Fruit fly (Drosophila melanogaster) whole organism, embryonic: ENCODE results near the gene Fer3HCH.

Experiments
- CG11696 ChIP-seq: fragments of 200-800 bp; sonication (Bioruptor generic); IDR thresholded peaks from 2 replicates; pipeline ENCODE4 v1.3.6; 2022; ENCODE audit warnings: missing biosample characterization, missing genetic modification characterization
- CG12071 ChIP-seq: fragments of 200-800 bp; sonication (Bioruptor generic); optimal IDR thresholded peaks from 3 replicates; lab custom pipeline; 2018; ENCODE audit warnings: missing biosample characterization, mild to moderate bottlenecking, missing genetic modification characterization
- CG13775 ChIP-seq: fragments of 200-800 bp; sonication (Bioruptor generic); optimal IDR thresholded peaks from 3 replicates; lab custom pipeline; 2017; ENCODE audit warnings: missing biosample characterization, mild to moderate bottlenecking, missing genetic modification characterization
- CG16815 ChIP-seq: fragments of 200-800 bp; sonication (Bioruptor generic); optimal IDR thresholded peaks from 3 replicates; lab custom pipeline; 2017; ENCODE audit warnings: missing biosample characterization, mild to moderate bottlenecking, missing genetic modification characterization
- CG2120 ChIP-seq: fragments of 200-800 bp; sonication (Bioruptor generic); optimal IDR thresholded peaks from 3 replicates; lab custom pipeline; 2016; ENCODE audit warnings: missing biosample characterization, missing genetic modification characterization
- CG30431 ChIP-seq: fragments of 200-800 bp; sonication (Bioruptor generic); optimal IDR thresholded peaks from 2 replicates; lab custom pipeline; 2017; ENCODE audit warnings: missing biosample characterization, missing genetic modification characterization
- CG34224 ChIP-seq: fragments of 200-800 bp; sonication (Bioruptor generic); IDR thresholded peaks from 3 replicates; pipeline ENCODE4 v1.3.6; 2022; ENCODE audit warnings: missing biosample characterization, missing genetic modification characterization; ENCODE audit not compliant: partially characterized antibody
- CG3847 ChIP-seq: fragments of 200-800 bp; sonication (Bioruptor generic); IDR thresholded peaks from 2 replicates; pipeline ENCODE4 v1.3.6; 2022; ENCODE audit warnings: missing biosample characterization, missing genetic modification characterization
- CG6791 ChIP-seq: fragments of 200-800 bp; sonication (Bioruptor generic); IDR thresholded peaks from 3 replicates; pipeline ENCODE4 v1.3.6; 2022; ENCODE audit warnings: missing biosample characterization, missing genetic modification characterization; ENCODE audit not compliant: partially characterized antibody
- CG8290 ChIP-seq, 3 experiments: fragments of 200-800 bp; sonication (Bioruptor generic); optimal IDR thresholded peaks; 2 replicates each; lab custom pipeline; 2016 to 2019; ENCODE audit warnings: missing biosample characterization in 3 of 3, missing genetic modification characterization in 3 of 3, mild to moderate bottlenecking in 2 of 3, moderate library complexity in 1 of 3
- CG9932 ChIP-seq: fragments of 200-800 bp; sonication (Bioruptor generic); IDR thresholded peaks from 2 replicates; pipeline ENCODE4 v1.3.6; 2022; ENCODE audit warnings: missing biosample characterization, missing genetic modification characterization
- CTCF ChIP-seq: fragments of 200-800 bp; sonication (Bioruptor generic); optimal IDR thresholded peaks from 2 replicates; lab custom pipeline; 2017; ENCODE audit warnings: missing biosample characterization, mild to moderate bottlenecking, missing genetic modification characterization, moderate library complexity
- D19B ChIP-seq: fragments of 200-800 bp; sonication (Bioruptor generic); optimal IDR thresholded peaks from 2 replicates; lab custom pipeline; 2017; ENCODE audit warnings: missing biosample characterization, mild to moderate bottlenecking, missing genetic modification characterization
- Dll ChIP-seq: fragments of 200-800 bp; sonication (Bioruptor generic); IDR thresholded peaks from 4 replicates; pipeline ENCODE4 v1.3.6; 2022; ENCODE audit warnings: missing biosample characterization, missing genetic modification characterization; ENCODE audit not compliant: partially characterized antibody
- Doc3 ChIP-seq: fragments of 200-800 bp; sonication (Bioruptor generic); IDR thresholded peaks from 3 replicates; pipeline ENCODE4 v1.3.6; 2022; ENCODE audit warnings: missing biosample characterization, missing genetic modification characterization; ENCODE audit not compliant: partially characterized antibody
- E2f2 ChIP-seq: fragments of 200-800 bp; sonication (Bioruptor generic); IDR thresholded peaks from 2 replicates; pipeline ENCODE4 v1.3.6; 2022; ENCODE audit warnings: missing biosample characterization, missing genetic modification characterization
- H15 ChIP-seq: fragments of 200-800 bp; sonication (Bioruptor generic); IDR thresholded peaks from 3 replicates; pipeline ENCODE4 v1.3.6; 2022; ENCODE audit warnings: missing biosample characterization, missing genetic modification characterization
- Hr39 ChIP-seq: fragments of >200 bp; optimal IDR thresholded peaks from 2 replicates; lab custom pipeline; 2017
- Hsf ChIP-seq: fragments of 200-800 bp; sonication (Bioruptor generic); optimal IDR thresholded peaks from 3 replicates; lab custom pipeline; 2016; ENCODE audit warnings: missing biosample characterization, missing genetic modification characterization
- MESR4 ChIP-seq: fragments of 200-800 bp; sonication (Bioruptor generic); optimal IDR thresholded peaks from 2 replicates; lab custom pipeline; 2018; ENCODE audit warnings: missing biosample characterization, mild to moderate bottlenecking, missing genetic modification characterization, moderate library complexity
- Scr ChIP-seq: fragments of 200-800 bp; sonication (Bioruptor generic); IDR thresholded peaks from 2 replicates; pipeline ENCODE4 v1.3.6; 2022; ENCODE audit warnings: missing biosample characterization, missing genetic modification characterization; ENCODE audit not compliant: partially characterized antibody
- Sry-δ ChIP-seq: fragments of 200-800 bp; sonication (Bioruptor generic); optimal IDR thresholded peaks from 2 replicates; lab custom pipeline; 2016; ENCODE audit warnings: missing biosample characterization, missing genetic modification characterization
- ato ChIP-seq: fragments of 200-800 bp; sonication (Bioruptor generic); IDR thresholded peaks from 2 replicates; pipeline ENCODE4 v1.3.6; 2022; ENCODE audit warnings: missing biosample characterization, missing genetic modification characterization; ENCODE audit not compliant: partially characterized antibody
- bbx ChIP-seq: fragments of 200-800 bp; sonication (Bioruptor generic); IDR thresholded peaks from 2 replicates; pipeline ENCODE4 v1.3.6; 2022; ENCODE audit warnings: missing biosample characterization, missing genetic modification characterization; ENCODE audit not compliant: partially characterized antibody
- bsh ChIP-seq, 2 experiments: fragments of 200-800 bp; sonication (Bioruptor generic); optimal IDR thresholded peaks; 2 replicates each; lab custom pipeline; 2017 to 2018; ENCODE audit warnings: mild to moderate bottlenecking in 2 of 2, missing biosample characterization in 2 of 2, missing genetic modification characterization in 2 of 2, moderate library complexity in 1 of 2
- ci ChIP-seq: fragments of 200-800 bp; sonication (Bioruptor generic); IDR thresholded peaks from 3 replicates; pipeline ENCODE4 v1.3.6; 2022; ENCODE audit warnings: missing biosample characterization, missing genetic modification characterization
- crp ChIP-seq, 2 experiments: fragments of 200-800 bp; sonication (Bioruptor generic); optimal IDR thresholded peaks; 2 replicates in 1 of 2; 3 replicates in 1 of 2; lab custom pipeline; 2017; ENCODE audit warnings: missing biosample characterization in 2 of 2, missing genetic modification characterization in 2 of 2, mild to moderate bottlenecking in 1 of 2, moderate library complexity in 1 of 2
- dimm ChIP-seq: fragments of 200-800 bp; sonication (Bioruptor generic); IDR thresholded peaks from 2 replicates; pipeline ENCODE4 v1.3.6; 2022; ENCODE audit warnings: missing biosample characterization, missing genetic modification characterization
- dm ChIP-seq: fragments of 200-800 bp; sonication (Bioruptor generic); optimal IDR thresholded peaks from 3 replicates; lab custom pipeline; 2016; ENCODE audit warnings: missing biosample characterization, missing genetic modification characterization
- dysf ChIP-seq: fragments of 200-800 bp; sonication (Bioruptor generic); IDR thresholded peaks from 3 replicates; pipeline ENCODE4 v1.3.6; 2022; ENCODE audit warnings: missing biosample characterization, missing genetic modification characterization
- esg ChIP-seq: fragments of 200-800 bp; sonication (Bioruptor generic); conservative IDR thresholded peaks from 2 replicates; pipeline ENCODE4 v1.3.6; 2022; ENCODE audit warnings: missing biosample characterization, missing genetic modification characterization
- fu2 ChIP-seq: fragments of 200-800 bp; sonication (Bioruptor generic); optimal IDR thresholded peaks from 2 replicates; lab custom pipeline; 2016; ENCODE audit warnings: missing biosample characterization, missing genetic modification characterization
- gce ChIP-seq: fragments of 200-800 bp; sonication (Bioruptor generic); IDR thresholded peaks from 3 replicates; pipeline ENCODE4 v1.3.6; 2022; ENCODE audit warnings: missing biosample characterization, missing genetic modification characterization
- inv ChIP-seq: fragments of 200-800 bp; sonication (Bioruptor generic); IDR thresholded peaks from 2 replicates; pipeline ENCODE4 v1.3.6; 2022; ENCODE audit warnings: missing biosample characterization, missing genetic modification characterization; ENCODE audit not compliant: partially characterized antibody
- jigr1 ChIP-seq: fragments of 200-800 bp; sonication (Bioruptor generic); IDR thresholded peaks from 3 replicates; pipeline ENCODE4 v1.3.6; 2022; ENCODE audit warnings: missing biosample characterization, missing genetic modification characterization
- kay ChIP-seq: fragments of 200-800 bp; sonication (Bioruptor generic); optimal IDR thresholded peaks from 2 replicates; lab custom pipeline; 2016; ENCODE audit warnings: missing biosample characterization, missing genetic modification characterization
- mld ChIP-seq: fragments of 200-800 bp; sonication (Bioruptor generic); IDR thresholded peaks from 3 replicates; pipeline ENCODE4 v1.3.6; 2022; ENCODE audit warnings: missing biosample characterization, missing genetic modification characterization; ENCODE audit not compliant: partially characterized antibody
- nau ChIP-seq: fragments of 200-800 bp; sonication (Bioruptor generic); optimal IDR thresholded peaks from 3 replicates; lab custom pipeline; 2017; ENCODE audit warnings: missing biosample characterization, mild to moderate bottlenecking, missing genetic modification characterization, missing genetic modification reagents
- onecut ChIP-seq: fragments of 200-800 bp; sonication (Bioruptor generic); IDR thresholded peaks from 2 replicates; pipeline ENCODE4 v1.3.6; 2022; ENCODE audit warnings: missing biosample characterization, missing genetic modification characterization
- pb ChIP-seq: fragments of 200-800 bp; sonication (Bioruptor generic); optimal IDR thresholded peaks from 3 replicates; lab custom pipeline; 2016; ENCODE audit warnings: missing biosample characterization, missing genetic modification characterization
- pho ChIP-seq: fragments of 200-800 bp; sonication (Bioruptor generic); optimal IDR thresholded peaks from 2 replicates; lab custom pipeline; 2016; ENCODE audit warnings: missing biosample characterization, missing genetic modification characterization
- rib ChIP-seq: fragments of 200-800 bp; sonication (Bioruptor generic); IDR thresholded peaks from 2 replicates; pipeline ENCODE4 v1.3.6; 2022; ENCODE audit warnings: missing biosample characterization, missing genetic modification characterization
- row ChIP-seq: fragments of 200-800 bp; sonication (Bioruptor generic); IDR thresholded peaks from 3 replicates; pipeline ENCODE4 v1.3.6; 2022; ENCODE audit warnings: missing biosample characterization, missing genetic modification characterization
- sens ChIP-seq: fragments of 200-800 bp; sonication (Bioruptor generic); peaks from one replicate; lab custom pipeline; 2016; ENCODE audit warnings: missing biosample characterization, missing genetic modification characterization
- sens-2 ChIP-seq: fragments of 200-800 bp; sonication (Bioruptor generic); IDR thresholded peaks from 2 replicates; pipeline ENCODE4 v1.3.6; 2022; ENCODE audit warnings: missing biosample characterization, missing genetic modification characterization
- tna ChIP-seq: fragments of 200-800 bp; sonication (Bioruptor generic); IDR thresholded peaks from 2 replicates; pipeline ENCODE4 v1.3.6; 2022; ENCODE audit warnings: missing biosample characterization, missing genetic modification characterization; ENCODE audit not compliant: partially characterized antibody
- vnd ChIP-seq: fragments of 200-800 bp; sonication (Bioruptor generic); IDR thresholded peaks from 3 replicates; pipeline ENCODE4 v1.3.6; 2022; ENCODE audit warnings: missing biosample characterization, missing genetic modification characterization; ENCODE audit not compliant: partially characterized antibody
- wdn ChIP-seq: fragments of 200-800 bp; sonication (Bioruptor generic); IDR thresholded peaks from 2 replicates; pipeline ENCODE4 v1.3.6; 2022; ENCODE audit warnings: missing biosample characterization, missing genetic modification characterization
- z ChIP-seq: fragments of 200-800 bp; sonication (Bioruptor generic); IDR thresholded peaks from 3 replicates; pipeline ENCODE4 v1.3.6; 2022; ENCODE audit warnings: missing biosample characterization, missing genetic modification characterization

Gene Fer3HCH

DNA sequence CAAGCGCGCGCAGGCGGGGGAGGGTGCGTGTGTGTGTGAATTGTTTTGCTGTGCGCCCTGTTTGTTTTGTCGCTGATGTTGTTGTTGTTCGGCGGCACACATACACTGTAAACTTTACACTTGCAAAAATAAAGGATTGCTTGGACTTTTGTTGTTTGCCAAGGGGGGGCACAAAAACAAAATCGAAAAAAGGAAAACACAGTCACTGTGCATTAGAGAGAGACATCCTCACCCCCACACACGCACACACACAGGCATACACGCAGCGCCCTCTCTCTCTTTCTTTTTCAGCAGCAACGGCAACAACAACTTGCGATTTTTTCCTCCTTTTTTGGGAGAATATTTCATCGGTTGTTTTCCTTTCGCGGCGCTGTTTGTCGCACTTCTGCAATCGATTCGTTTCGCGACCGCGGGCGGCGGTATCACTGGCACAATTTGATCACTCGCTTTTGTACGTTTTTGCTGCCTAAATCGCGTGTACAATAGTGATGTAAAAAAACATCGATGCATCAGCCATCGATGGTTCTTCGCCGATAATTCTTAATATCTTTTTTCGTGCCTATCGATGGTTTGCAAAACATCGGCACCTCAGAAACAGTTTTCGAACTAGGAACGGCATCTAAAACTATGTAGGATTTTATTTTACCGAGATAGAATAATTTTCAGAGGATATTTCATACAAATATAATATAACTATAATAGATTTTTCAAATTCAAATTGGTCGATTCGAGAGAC lies 17.9 kb downstream of the Fer3HCH start, which contains the start of gene hep (continued):
- TF ChIP-seq dysf = no peak
- TF ChIP-seq CG6791 = peak; percentile 92
- TF ChIP-seq dm = peak; percentile 30
- peak; percentile 82 for TF ChIP-seq Scr (GFP tag; lab: Robert Waterston, UW)
- TF ChIP-seq CG2120 = no peak
- peak; percentile 65 for TF ChIP-seq Doc3 (GFP tag; lab: Robert Waterston, UW)
- TF ChIP-seq rib (GFP tag; lab: Robert Waterston, UW) = no peak
- TF ChIP-seq pho (GFP tag; lab: Kevin White, UChicago) = peak; percentile 5
- TF ChIP-seq ato (GFP tag; lab: Robert Waterston, UW) = peak; percentile 81
- peak; percentile 8 for TF ChIP-seq nau (GFP tag; lab: Kevin White, UChicago)
- TF ChIP-seq CG34224 (GFP tag; lab: Robert Waterston, UW) = peak; percentile 54
- peak; percentile 57 for TF ChIP-seq CG9932
- TF ChIP-seq pb (GFP tag; lab: Kevin White, UChicago) = no peak
- no peak for TF ChIP-seq CG8290 (GFP tag; optimal IDR thresholded peaks at IDR 0.05; lab: Kevin White, UChicago)
- peak in 1 of 2 experiments; percentile 37 for TF ChIP-seq CG8290 (tag; optimal IDR thresholded peaks at IDR 0.05; lab: Kevin White, UChicago)
- peak in 1 of 2 experiments; percentile 44 for TF ChIP-seq bsh (GFP tag; optimal IDR thresholded peaks at IDR 0.05; lab: Kevin White, UChicago)
- peak; percentile 82 for TF ChIP-seq Sry-δ (GFP tag; lab: Kevin White, UChicago)
- no peak for TF ChIP-seq z (GFP tag; lab: Robert Waterston, UW)
- peak; percentile 73; the same call in 3 of the 4 replicates for TF ChIP-seq Dll (GFP tag; lab: Robert Waterston, UW)
- no peak for TF ChIP-seq CG11696 (GFP tag; lab: Robert Waterston, UW)
- no peak for TF ChIP-seq fu2 (GFP tag; lab: Kevin White, UChicago)
- no peak for TF ChIP-seq Hsf
- no peak for TF ChIP-seq kay (GFP tag; lab: Kevin White, UChicago)
- no peak for TF ChIP-seq CG16815
- no peak for TF ChIP-seq CG13775
- TF ChIP-seq D19B = no peak
- TF ChIP-seq tna (GFP tag; lab: Robert Waterston, UW) = peak; percentile 81
- no peak for TF ChIP-seq esg (GFP tag; lab: Robert Waterston, UW)
- no peak for TF ChIP-seq jigr1 (GFP tag; lab: Robert Waterston, UW)
- TF ChIP-seq inv = peak; percentile 86
- TF ChIP-seq onecut (GFP tag; lab: Robert Waterston, UW) = no peak
- 0 out of 3 replicates have a peak, but pooled peaks have one; percentile 19 for TF ChIP-seq ci (GFP tag; lab: Robert Waterston, UW)
- peak; percentile 28; the same call in 1 of the 2 replicates for TF ChIP-seq E2f2 (GFP tag; lab: Robert Waterston, UW)
- no peak for TF ChIP-seq crp (GFP tag; optimal IDR thresholded peaks at IDR 0.05; lab: Kevin White, UChicago)
- no peak for TF ChIP-seq gce (GFP tag; lab: Robert Waterston, UW)
- TF ChIP-seq CTCF (GFP tag; lab: Kevin White, UChicago) = no peak
- no peak for TF ChIP-seq H15
- TF ChIP-seq dimm (GFP tag; lab: Robert Waterston, UW) = no peak
- TF ChIP-seq mld = peak; percentile 79; the same call in 2 of the 3 replicates
- peak; percentile 89 for TF ChIP-seq bbx (GFP tag; lab: Robert Waterston, UW)
- TF ChIP-seq MESR4 = peak; percentile 83
- 0 out of 2 replicates have a peak, but pooled peaks have one; percentile 17 for TF ChIP-seq CG3847 (GFP tag; lab: Robert Waterston, UW)
- peak; percentile 59 for TF ChIP-seq row (GFP tag; lab: Robert Waterston, UW)
- TF ChIP-seq Hr39 (lab: Kevin White, UChicago) = no peak
- TF ChIP-seq wdn (GFP tag; lab: Robert Waterston, UW) = no peak
- no peak for TF ChIP-seq CG30431
- no peak for TF ChIP-seq sens-2
- TF ChIP-seq CG12071 = no peak
- TF ChIP-seq vnd = peak; percentile 85
- TF ChIP-seq sens (GFP tag; lab: Kevin White, UChicago) = peak; percentile 58
